Fruit fly (Drosophila melanogaster): ENCODE results near the gene Osi19.

DNA sequence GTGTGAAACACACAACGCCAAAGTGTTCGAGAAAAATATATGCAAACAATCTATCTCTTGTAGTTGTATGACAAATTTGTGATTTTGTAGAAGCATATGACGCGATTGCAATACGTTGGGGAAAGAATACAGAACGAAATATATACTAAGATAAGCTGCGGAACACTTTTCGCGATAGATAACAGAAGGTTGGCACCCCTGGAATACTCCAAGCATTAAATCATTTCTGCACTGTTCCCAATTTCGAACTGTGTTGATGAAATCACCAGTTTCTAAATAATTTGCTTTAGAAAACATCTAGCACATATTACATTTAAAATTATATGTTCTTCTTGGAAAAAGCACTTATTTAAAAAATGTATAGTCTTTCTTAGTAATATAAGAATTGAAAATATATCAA is 19.2 kb downstream of the Osi19 start:
- TF ChIP-seq lola (GFP tag; optimal IDR thresholded peaks at IDR 0.05) = no peak
- no peak for TF ChIP-seq Myc (optimal IDR thresholded peaks at IDR 0.05)
- TF ChIP-seq usp (GFP tag; optimal IDR thresholded peaks at IDR 0.05) = no peak
- no peak for TF ChIP-seq psq (GFP tag; optimal IDR thresholded peaks at IDR 0.05)
- no peak for TF ChIP-seq GATAd (GFP tag; optimal IDR thresholded peaks at IDR 0.05)
- no peak for TF ChIP-seq sv (GFP tag; optimal IDR thresholded peaks at IDR 0.05)
- no peak for TF ChIP-seq Sp1 (GFP tag; optimal IDR thresholded peaks at IDR 0.05)
- no peak for TF ChIP-seq Hr78 (GFP tag; optimal IDR thresholded peaks at IDR 0.05)
- TF ChIP-seq ey (GFP tag; optimal IDR thresholded peaks at IDR 0.05) = no peak
- no peak for TF ChIP-seq Dif (GFP tag; optimal IDR thresholded peaks at IDR 0.05; ENCODE audit: partially characterized antibody)

All from whole organism, wandering third instar larva.